Worm (Caenorhabditis elegans) whole organism, young adult: ENCODE results near the gene gtl-1.

Experiments used
- fkh-3 ChIP-seq: sonication (generic microtip); optimal IDR thresholded peaks from 2 replicates; lab custom pipeline; 2016; ENCODE audit warnings: mild to moderate bottlenecking, missing genetic modification characterization, missing compliant biosample characterization
- hmg-20 ChIP-seq: fragments of 200-800 bp; sonication (Bioruptor generic); IDR thresholded peaks from 2 replicates; pipeline ENCODE4 v1.3.6; 2022; ENCODE audit warnings: missing genetic modification reagents, missing genetic modification characterization, missing compliant biosample characterization
- hrde-1 ChIP-seq: sonication (generic microtip); optimal IDR thresholded peaks from 2 replicates; lab custom pipeline; 2016; ENCODE audit warnings: missing genetic modification characterization, mild to moderate bottlenecking, missing compliant biosample characterization, moderate library complexity, missing genotype, missing genetic modification reagents, borderline replicate concordance
- madf-8 ChIP-seq: fragments of 200-800 bp; sonication (Bioruptor generic); conservative IDR thresholded peaks from 2 replicates; pipeline ENCODE4 v1.3.6; 2022; ENCODE audit warnings: missing genetic modification reagents, missing genetic modification characterization, missing compliant biosample characterization
- snpc-4 ChIP-seq, 5 experiments: fragments of 150-350 bp in 1 of 5; sonication (generic microtip) in 4 of 5; optimal IDR thresholded peaks; 2 replicates each; lab custom pipeline; 2014 to 2018; ENCODE audit warnings: missing genetic modification characterization in 5 of 5, missing biosample characterization in 3 of 5, antibody characterized with exemption in 2 of 5, mild to moderate bottlenecking in 2 of 5, missing compliant biosample characterization in 2 of 5, missing genotype in 2 of 5, moderate library complexity in 2 of 5, missing genetic modification reagents in 1 of 5
- unc-62 ChIP-seq: fragments of 150-350 bp; optimal IDR thresholded peaks from 2 replicates; lab custom pipeline; 2014; ENCODE audit warnings: missing biosample characterization, missing genetic modification reagents, missing genetic modification characterization

- no peak for TF ChIP-seq fkh-3
- no peak for TF ChIP-seq madf-8 (GFP tag; lab: Robert Waterston, UW)
- no peak for TF ChIP-seq snpc-4 (GFP tag; optimal IDR thresholded peaks at IDR 0.05; lab: Kevin White, UChicago)
- no peak for TF ChIP-seq snpc-4 (tag; optimal IDR thresholded peaks at IDR 0.05; lab: Kevin White, UChicago)
- no peak for TF ChIP-seq unc-62 (GFP tag; lab: Kevin White, UChicago)
- TF ChIP-seq hmg-20 = no peak
- no peak for TF ChIP-seq hrde-1
Measured at ce11 chrIV:11306548-11306947, 47.2 kb upstream of the gtl-1 start, which contains the start of gene B0035.13.
